Worm (Caenorhabditis elegans): ENCODE results near the gene T26C11.4.

DNA sequence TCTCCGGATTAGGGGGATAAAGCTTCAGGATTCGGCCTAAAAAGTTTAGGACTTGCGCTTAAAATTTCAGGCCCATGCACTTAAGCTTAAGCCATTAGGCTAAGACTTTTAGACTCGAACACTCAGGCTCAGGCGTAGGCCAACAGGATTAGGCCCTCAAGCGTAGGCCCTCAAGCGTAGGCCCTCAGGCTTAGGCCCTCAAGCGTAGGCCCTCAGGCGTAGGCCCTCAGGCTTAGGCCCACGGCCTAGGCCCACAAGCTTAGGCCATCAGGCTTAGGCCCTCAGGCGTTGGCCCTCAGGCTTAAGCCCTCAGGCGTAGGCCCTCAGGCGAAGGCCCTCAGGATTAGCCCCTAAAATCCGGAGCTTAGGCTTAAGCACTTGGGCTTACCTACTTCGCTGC, 5.2 kb upstream of the T26C11.4 start:
- TF ChIP-seq mep-1 (tag; optimal IDR thresholded peaks at IDR 0.05), result no peak
- TF ChIP-seq lsy-2 (tag; optimal IDR thresholded peaks at IDR 0.05), result no peak
